Fruit fly (Drosophila melanogaster) whole organism, wandering third instar larva: ENCODE data around the gene CG33290.
A peak's percentile ranks its signal among the peaks of the same experiment; 100 is the strongest.

Experiments used
- CG9705 ChIP-seq: fragments of 200-800 bp; sonication (Bioruptor generic); optimal IDR thresholded peaks from 2 replicates; lab custom pipeline; 2018; ENCODE audit warnings: missing biosample characterization, mild to moderate bottlenecking, missing genetic modification characterization
- Rel ChIP-seq, 2 experiments: fragments of 200-800 bp; sonication (Bioruptor generic) in 1 of 2; optimal IDR thresholded peaks; 2 replicates in 1 of 2; 3 replicates in 1 of 2; lab custom pipeline; 2016 to 2019; ENCODE audit warnings: mild to moderate bottlenecking in 2 of 2, missing biosample characterization in 2 of 2, missing genetic modification characterization in 2 of 2, moderate library complexity in 1 of 2
- Vsx2 ChIP-seq: fragments of 200-300, 225-300 bp; sonication (Bioruptor generic); optimal IDR thresholded peaks from 2 replicates; lab custom pipeline; 2018; ENCODE audit warnings: missing biosample characterization, missing genetic modification characterization; ENCODE audit not compliant: partially characterized antibody
- lola ChIP-seq: fragments of >200 bp; optimal IDR thresholded peaks from 2 replicates; lab custom pipeline; 2017; ENCODE audit warnings: missing biosample characterization, missing genetic modification characterization
- psq ChIP-seq: fragments of 200-800 bp; sonication (Bioruptor generic); optimal IDR thresholded peaks from 3 replicates; lab custom pipeline; 2017; ENCODE audit warnings: missing biosample characterization, mild to moderate bottlenecking, missing genetic modification characterization, moderate library complexity
- usp ChIP-seq: fragments of >200 bp; optimal IDR thresholded peaks from 2 replicates; lab custom pipeline; 2017; ENCODE audit warnings: missing biosample characterization, missing genetic modification characterization

- TF ChIP-seq lola (GFP tag; lab: Kevin White, UChicago), result no peak
- TF ChIP-seq CG9705 (GFP tag; lab: Kevin White, UChicago), result no peak
- no peak for TF ChIP-seq Vsx2 (GFP tag; lab: Kevin White, UChicago)
- TF ChIP-seq psq, result no peak
- TF ChIP-seq Rel (GFP tag; optimal IDR thresholded peaks at IDR 0.05; lab: Kevin White, UChicago), result no peak
- peak; percentile 41 for TF ChIP-seq Rel (tag; optimal IDR thresholded peaks at IDR 0.05; lab: Kevin White, UChicago)
- no peak for TF ChIP-seq usp
Observed at dm6 chr3L:21533270-21533948, 8.8 kb upstream of the CG33290 start, which contains the start of gene Mkrn1.
